Fruit fly (Drosophila melanogaster) whole organism, embryonic: Measurements from ENCODE around the gene CG3630.

ENCODE experiments used
- Asciz ChIP-seq: fragments of 200-800 bp; sonication (Bioruptor generic); optimal IDR thresholded peaks from 2 replicates; lab custom pipeline; 2017; ENCODE audit warnings: missing biosample characterization, mild to moderate bottlenecking, missing genetic modification characterization, missing genetic modification reagents
- CG11085 ChIP-seq: fragments of 200-800 bp; sonication (Bioruptor generic); IDR thresholded peaks from 2 replicates; pipeline ENCODE4 v1.3.6; 2022; ENCODE audit warnings: missing biosample characterization, missing genetic modification characterization
- CG13287 ChIP-seq: fragments of 200-800 bp; sonication (Bioruptor generic); IDR thresholded peaks from 2 replicates; pipeline ENCODE4 v1.3.6; 2022; ENCODE audit warnings: missing biosample characterization, missing genetic modification characterization; ENCODE audit not compliant: partially characterized antibody
- CG15269 ChIP-seq: fragments of 200-800 bp; sonication (Bioruptor generic); optimal IDR thresholded peaks from 2 replicates; lab custom pipeline; 2018; ENCODE audit warnings: missing biosample characterization, mild to moderate bottlenecking, missing genetic modification characterization, moderate library complexity
- CG1603 ChIP-seq: fragments of 200-800 bp; sonication (Bioruptor generic); optimal IDR thresholded peaks from 2 replicates; lab custom pipeline; 2019; ENCODE audit warnings: missing biosample characterization, mild to moderate bottlenecking, missing genetic modification characterization, moderate library complexity
- CG17802 ChIP-seq: fragments of 200-800 bp; sonication (Bioruptor generic); optimal IDR thresholded peaks from 2 replicates; lab custom pipeline; 2018; ENCODE audit warnings: missing biosample characterization, mild to moderate bottlenecking, missing genetic modification characterization, moderate library complexity
- CG18011 ChIP-seq: fragments of 200-800 bp; sonication (Bioruptor generic); optimal IDR thresholded peaks from 2 replicates; lab custom pipeline; 2017; ENCODE audit warnings: missing biosample characterization, missing genetic modification characterization, mild to moderate bottlenecking, moderate library complexity, missing genotype
- CG2116 ChIP-seq: fragments of 200-800 bp; sonication (Bioruptor generic); optimal IDR thresholded peaks from 3 replicates; lab custom pipeline; 2018; ENCODE audit warnings: missing biosample characterization, mild to moderate bottlenecking, missing genetic modification characterization
- CG2120 ChIP-seq: fragments of 200-800 bp; sonication (Bioruptor generic); optimal IDR thresholded peaks from 3 replicates; lab custom pipeline; 2016; ENCODE audit warnings: missing biosample characterization, missing genetic modification characterization
- CG2678 ChIP-seq: fragments of 200-800 bp; sonication (Bioruptor generic); optimal IDR thresholded peaks from 3 replicates; lab custom pipeline; 2019; ENCODE audit warnings: missing biosample characterization, mild to moderate bottlenecking, missing genetic modification characterization, moderate library complexity
- CG30431 ChIP-seq: fragments of 200-800 bp; sonication (Bioruptor generic); optimal IDR thresholded peaks from 2 replicates; lab custom pipeline; 2017; ENCODE audit warnings: missing biosample characterization, missing genetic modification characterization
- CG32532 ChIP-seq: fragments of 200-800 bp; sonication (Bioruptor generic); IDR thresholded peaks from 2 replicates; pipeline ENCODE4 v1.3.6; 2022; ENCODE audit warnings: missing biosample characterization, missing genetic modification characterization
- CG4707 ChIP-seq: fragments of 200-800 bp; sonication (Bioruptor generic); optimal IDR thresholded peaks from 2 replicates; lab custom pipeline; 2018; ENCODE audit warnings: missing biosample characterization, mild to moderate bottlenecking, missing genetic modification characterization, moderate library complexity
- CG6254 ChIP-seq: fragments of 200-800 bp; sonication (Bioruptor generic); optimal IDR thresholded peaks from 3 replicates; lab custom pipeline; 2017; ENCODE audit warnings: mild to moderate bottlenecking, missing biosample characterization, missing genetic modification reagents, missing genetic modification characterization
- CG7987 ChIP-seq: fragments of 200-800 bp; sonication (Bioruptor generic); optimal IDR thresholded peaks from 2 replicates; lab custom pipeline; 2018; ENCODE audit warnings: missing biosample characterization, mild to moderate bottlenecking, missing genetic modification characterization, moderate library complexity
- CG9817 ChIP-seq: fragments of 200-800 bp; sonication (Bioruptor generic); optimal IDR thresholded peaks from 2 replicates; lab custom pipeline; 2018; ENCODE audit warnings: missing biosample characterization, mild to moderate bottlenecking, missing genetic modification characterization, moderate library complexity
- CG9876 ChIP-seq: fragments of 200-800 bp; sonication (Bioruptor generic); optimal IDR thresholded peaks from 2 replicates; lab custom pipeline; 2016; ENCODE audit warnings: missing biosample characterization, missing genetic modification characterization
- D ChIP-seq, 2 experiments: fragments of 200-800 bp in 1 of 2; fragments of >200 bp in 1 of 2; sonication (Bioruptor generic) in 1 of 2; optimal IDR thresholded peaks; 2 replicates in 1 of 2; 3 replicates in 1 of 2; lab custom pipeline; 2017; ENCODE audit warnings: mild to moderate bottlenecking in 1 of 2, missing biosample characterization in 1 of 2, missing genetic modification characterization in 1 of 2, missing genetic modification reagents in 1 of 2
- Drgx ChIP-seq: fragments of 200-800 bp; sonication (Bioruptor generic); IDR thresholded peaks from 2 replicates; pipeline ENCODE4 v1.3.6; 2022; ENCODE audit warnings: missing biosample characterization, missing genetic modification characterization
- E2f1 ChIP-seq: fragments of 200-800 bp; sonication (Bioruptor generic); IDR thresholded peaks from 2 replicates; pipeline ENCODE4 v1.3.6; 2022; ENCODE audit warnings: missing biosample characterization, missing genetic modification characterization
- Eip74EF ChIP-seq, 2 experiments: fragments of 200-800 bp in 1 of 2; fragments of >200 bp in 1 of 2; sonication (Bioruptor generic) in 1 of 2; optimal IDR thresholded peaks; 2 replicates each; lab custom pipeline; 2017 to 2019; ENCODE audit warnings: missing biosample characterization in 2 of 2, missing genetic modification characterization in 2 of 2, mild to moderate bottlenecking in 1 of 2, moderate library complexity in 1 of 2
- HLHmδ ChIP-seq: fragments of 200-800 bp; sonication (Bioruptor generic); optimal IDR thresholded peaks from 2 replicates; lab custom pipeline; 2018; ENCODE audit warnings: missing biosample characterization, mild to moderate bottlenecking, missing genetic modification characterization, moderate library complexity
- Hr51 ChIP-seq, 2 experiments: fragments of 200-800 bp; sonication (Bioruptor generic); optimal IDR thresholded peaks; 2 replicates in 1 of 2; 3 replicates in 1 of 2; lab custom pipeline; 2016 to 2018; ENCODE audit warnings: missing biosample characterization in 2 of 2, missing genetic modification characterization in 2 of 2, mild to moderate bottlenecking in 1 of 2, moderate library complexity in 1 of 2
- NC2β ChIP-seq: fragments of 200-800 bp; sonication (Bioruptor generic); optimal IDR thresholded peaks from 2 replicates; lab custom pipeline; 2016; ENCODE audit warnings: missing biosample characterization, missing genetic modification characterization
- NFAT ChIP-seq: fragments of 200-800 bp; sonication (Bioruptor generic); IDR thresholded peaks from 2 replicates; pipeline ENCODE4 v1.3.6; 2022; ENCODE audit warnings: missing biosample characterization, missing genetic modification characterization
- Optix ChIP-seq: fragments of 200-800 bp; sonication (Bioruptor generic); IDR thresholded peaks from 3 replicates; pipeline ENCODE4 v1.3.6; 2022; ENCODE audit warnings: missing biosample characterization, missing genetic modification characterization
- Ptx1 ChIP-seq: fragments of 200-800 bp; sonication (Bioruptor generic); IDR thresholded peaks from 2 replicates; pipeline ENCODE4 v1.3.6; 2022; ENCODE audit warnings: missing biosample characterization, missing genetic modification characterization
- Sry-β ChIP-seq: fragments of 200-800 bp; sonication (Bioruptor generic); optimal IDR thresholded peaks from 2 replicates; lab custom pipeline; 2018; ENCODE audit warnings: missing biosample characterization, mild to moderate bottlenecking, missing genetic modification characterization, moderate library complexity
- Trl ChIP-seq, 3 experiments: fragments of >200 bp in 2 of 3; fragments of 200-800 bp in 1 of 3; sonication (Bioruptor generic) in 1 of 3; optimal IDR thresholded peaks; 2 replicates in 1 of 3; 3 replicates in 2 of 3; lab custom pipeline; 2016 to 2017; ENCODE audit warnings: missing biosample characterization in 1 of 3, missing genetic modification characterization in 1 of 3
- amos ChIP-seq: fragments of 200-800 bp; sonication (Bioruptor generic); IDR thresholded peaks from 2 replicates; pipeline ENCODE4 v1.3.6; 2022; ENCODE audit warnings: missing biosample characterization, missing genetic modification characterization; ENCODE audit not compliant: partially characterized antibody
- ato ChIP-seq: fragments of 200-800 bp; sonication (Bioruptor generic); IDR thresholded peaks from 2 replicates; pipeline ENCODE4 v1.3.6; 2022; ENCODE audit warnings: missing biosample characterization, missing genetic modification characterization; ENCODE audit not compliant: partially characterized antibody
- crc ChIP-seq: fragments of 200-800 bp; sonication (Bioruptor generic); optimal IDR thresholded peaks from 2 replicates; lab custom pipeline; 2016; ENCODE audit warnings: missing biosample characterization, missing genetic modification characterization
- dysf ChIP-seq: fragments of 200-800 bp; sonication (Bioruptor generic); IDR thresholded peaks from 3 replicates; pipeline ENCODE4 v1.3.6; 2022; ENCODE audit warnings: missing biosample characterization, missing genetic modification characterization
- ewg ChIP-seq: fragments of 200-800 bp; sonication (Bioruptor generic); optimal IDR thresholded peaks from 3 replicates; lab custom pipeline; 2017; ENCODE audit warnings: mild to moderate bottlenecking, missing biosample characterization, missing genetic modification reagents, missing genetic modification characterization
- fd3F ChIP-seq: fragments of 200-800 bp; sonication (Bioruptor generic); optimal IDR thresholded peaks from 2 replicates; lab custom pipeline; 2018; ENCODE audit warnings: missing biosample characterization, mild to moderate bottlenecking, missing genetic modification characterization, moderate library complexity
- kni ChIP-seq: fragments of 200-800 bp; sonication (Bioruptor generic); optimal IDR thresholded peaks from 3 replicates; lab custom pipeline; 2017; ENCODE audit warnings: mild to moderate bottlenecking, missing biosample characterization, missing genetic modification reagents, missing genetic modification characterization
- lab ChIP-seq: fragments of 200-800 bp; sonication (Bioruptor generic); optimal IDR thresholded peaks from 3 replicates; lab custom pipeline; 2017; ENCODE audit warnings: missing biosample characterization, missing genetic modification characterization, mild to moderate bottlenecking, moderate library complexity, missing genetic modification reagents
- mam ChIP-seq: fragments of 200-800 bp; sonication (Bioruptor generic); optimal IDR thresholded peaks from 3 replicates; lab custom pipeline; 2016; ENCODE audit warnings: missing biosample characterization, missing genetic modification characterization
- onecut ChIP-seq: fragments of 200-800 bp; sonication (Bioruptor generic); IDR thresholded peaks from 2 replicates; pipeline ENCODE4 v1.3.6; 2022; ENCODE audit warnings: missing biosample characterization, missing genetic modification characterization
- pan ChIP-seq, 4 experiments: fragments of >200 bp in 3 of 4; fragments of 200-800 bp in 1 of 4; sonication (Bioruptor generic) in 1 of 4; optimal IDR thresholded peaks in 3 of 4; IDR thresholded peaks in 1 of 4; 2 replicates each; pipeline versions ENCODE4 v1.3.6 to Lab custom; 2017 to 2022; ENCODE audit warnings: missing biosample characterization in 2 of 4, missing genetic modification characterization in 2 of 4, mixed read lengths in 1 of 4
- pzg ChIP-seq: fragments of 200-800 bp; sonication (Bioruptor generic); optimal IDR thresholded peaks from 3 replicates; lab custom pipeline; 2018; ENCODE audit warnings: missing biosample characterization, mild to moderate bottlenecking, missing genetic modification characterization, moderate library complexity
- row ChIP-seq: fragments of 200-800 bp; sonication (Bioruptor generic); IDR thresholded peaks from 3 replicates; pipeline ENCODE4 v1.3.6; 2022; ENCODE audit warnings: missing biosample characterization, missing genetic modification characterization
- run ChIP-seq: fragments of 200-800 bp; sonication (Bioruptor generic); optimal IDR thresholded peaks from 3 replicates; lab custom pipeline; 2018; ENCODE audit warnings: missing biosample characterization, mild to moderate bottlenecking, missing genetic modification characterization
- sim ChIP-seq: fragments of 200-800 bp; sonication (Bioruptor generic); IDR thresholded peaks from 2 replicates; pipeline ENCODE4 v1.3.6; 2022; ENCODE audit warnings: missing biosample characterization, missing genetic modification characterization
- wdn ChIP-seq: fragments of 200-800 bp; sonication (Bioruptor generic); IDR thresholded peaks from 2 replicates; pipeline ENCODE4 v1.3.6; 2022; ENCODE audit warnings: missing biosample characterization, missing genetic modification characterization
- zen2 ChIP-seq: fragments of 200-800 bp; sonication (Bioruptor generic); IDR thresholded peaks from 3 replicates; pipeline ENCODE4 v1.3.6; 2022; ENCODE audit warnings: missing biosample characterization, missing genetic modification characterization; ENCODE audit not compliant: partially characterized antibody

The CG3630 gene

dm6 chrX:2140487-2140886 lies 21.5 kb upstream of the CG3630 start (continued):
- TF ChIP-seq crc (GFP tag; lab: Kevin White, UChicago): no peak
- TF ChIP-seq pzg (GFP tag; lab: Kevin White, UChicago): no peak
- TF ChIP-seq kni (GFP tag; lab: Kevin White, UChicago): peak; percentile 33
- TF ChIP-seq CG4707 (GFP tag; lab: Kevin White, UChicago): peak; percentile 5
- no peak for TF ChIP-seq ato (GFP tag; lab: Robert Waterston, UW)
- TF ChIP-seq Eip74EF (GFP tag; optimal IDR thresholded peaks at IDR 0.05; lab: Kevin White, UChicago): no peak
- no peak for TF ChIP-seq HLHmδ (GFP tag; lab: Kevin White, UChicago)
- TF ChIP-seq CG9817 (tag; lab: Kevin White, UChicago): no peak
- TF ChIP-seq CG6254 (GFP tag; lab: Kevin White, UChicago): no peak
- TF ChIP-seq CG30431: no peak
- no peak for TF ChIP-seq CG11085 (GFP tag; lab: Robert Waterston, UW)
- TF ChIP-seq mam: no peak
- no peak for TF ChIP-seq CG18011 (GFP tag; lab: Kevin White, UChicago)
- no peak for TF ChIP-seq Optix
- TF ChIP-seq CG2116: no peak
- TF ChIP-seq Asciz (GFP tag; lab: Kevin White, UChicago): no peak
- no peak for TF ChIP-seq CG1603 (tag; lab: Kevin White, UChicago)
- TF ChIP-seq zen2 (GFP tag; lab: Robert Waterston, UW): no peak
- TF ChIP-seq sim (GFP tag; lab: Robert Waterston, UW): no peak

dm6 chrX:2141159-2141853 lies 20.7 kb upstream of the CG3630 start, which contains the start of gene D2hgdh:
Gene D2hgdh, plus strand, starts transcription at chrX:2141489.
- TF ChIP-seq ewg (GFP tag; lab: Kevin White, UChicago): no peak
- peak; percentile 18 for TF ChIP-seq CG15269 (tag; lab: Kevin White, UChicago)
- no peak for TF ChIP-seq onecut (GFP tag; lab: Robert Waterston, UW)
- 0 out of 2 replicates have a peak, but pooled peaks have one; percentile 10 for TF ChIP-seq Ptx1 (GFP tag; lab: Robert Waterston, UW)
- peak; percentile 11; the same call in 1 of the 3 replicates for TF ChIP-seq dysf (GFP tag; lab: Robert Waterston, UW)
- TF ChIP-seq Sry-β: no peak
- TF ChIP-seq CG7987 (GFP tag; lab: Kevin White, UChicago): no peak
- peak; percentile 30 for TF ChIP-seq CG2678
- TF ChIP-seq row (GFP tag; lab: Robert Waterston, UW): peak; percentile 21; the same call in 1 of the 3 replicates
- no peak for TF ChIP-seq wdn (GFP tag; lab: Robert Waterston, UW)
- no peak for TF ChIP-seq Hr51 (GFP tag; optimal IDR thresholded peaks at IDR 0.05; lab: Kevin White, UChicago)
- peak; percentile 23; the same call in 1 of the 2 replicates for TF ChIP-seq amos (GFP tag; lab: Robert Waterston, UW)
- peak; percentile 59 for TF ChIP-seq CG32532
- peak; percentile 53 for TF ChIP-seq Drgx (GFP tag; lab: Robert Waterston, UW)
- TF ChIP-seq CG17802 (tag; lab: Kevin White, UChicago): no peak
- TF ChIP-seq CG9876 (GFP tag; lab: Kevin White, UChicago): no peak
- TF ChIP-seq CG2120 (GFP tag; lab: Kevin White, UChicago): peak; percentile 60
- peak; percentile 9 for TF ChIP-seq run (tag; lab: Kevin White, UChicago)
- no peak for TF ChIP-seq NC2β (GFP tag; lab: Kevin White, UChicago)
- no peak for TF ChIP-seq fd3F (GFP tag; lab: Kevin White, UChicago)
- TF ChIP-seq CG13287 (GFP tag; lab: Robert Waterston, UW): peak; percentile 33; the same call in 1 of the 2 replicates
- TF ChIP-seq E2f1 (GFP tag; lab: Robert Waterston, UW): no peak
- no peak for TF ChIP-seq pan (optimal IDR thresholded peaks at IDR 0.05; lab: Kevin White, UChicago)
- peak in 1 of 2 experiments; percentile 24 for TF ChIP-seq pan (GFP tag; optimal IDR thresholded peaks at IDR 0.05 in 1 of 2, IDR thresholded peaks at IDR 0.05 in 1 of 2)
- TF ChIP-seq lab (GFP tag; lab: Kevin White, UChicago): peak; percentile 38
- 0 out of 2 replicates have a peak, but pooled peaks have one; percentile 8 for TF ChIP-seq NFAT (GFP tag; lab: Robert Waterston, UW)
- TF ChIP-seq D (optimal IDR thresholded peaks at IDR 0.05; lab: Kevin White, UChicago): no peak
- no peak for TF ChIP-seq D (GFP tag; optimal IDR thresholded peaks at IDR 0.05; lab: Kevin White, UChicago)
- peak; percentile 61 to 80 for TF ChIP-seq Trl (optimal IDR thresholded peaks at IDR 0.05; lab: Kevin White, UChicago)
- no peak for TF ChIP-seq Trl (GFP tag; optimal IDR thresholded peaks at IDR 0.05; lab: Kevin White, UChicago)
